Worm (Caenorhabditis elegans) whole organism, young adult: ENCODE results near the gene F56F11.4.

Experiments
- C17E4.6 ChIP-seq: fragments of 200-800 bp; sonication (Bioruptor generic); IDR thresholded peaks from 2 replicates; pipeline ENCODE4 v1.3.6; 2022; ENCODE audit warnings: missing genetic modification reagents, missing genetic modification characterization, missing compliant biosample characterization
- D2030.7 ChIP-seq: fragments of 200-800 bp; sonication (Bioruptor generic); IDR thresholded peaks from 2 replicates; pipeline ENCODE4 v1.3.6; 2022; ENCODE audit warnings: missing genetic modification reagents, missing genetic modification characterization, missing compliant biosample characterization
- F33H1.4 ChIP-seq: fragments of 200-800 bp; sonication (Bioruptor generic); IDR thresholded peaks from 2 replicates; pipeline ENCODE4 v1.3.6; 2022; ENCODE audit warnings: missing genetic modification reagents, missing genetic modification characterization, missing compliant biosample characterization
- F37B4.10 ChIP-seq: fragments of 200-800 bp; sonication (Bioruptor generic); IDR thresholded peaks from 2 replicates; pipeline ENCODE4 v1.3.6; 2022; ENCODE audit warnings: missing genetic modification characterization, missing compliant biosample characterization
- F49E8.2 ChIP-seq: sonication (generic microtip); optimal IDR thresholded peaks from 3 replicates; lab custom pipeline; 2017; ENCODE audit warnings: missing genetic modification characterization, mild to moderate bottlenecking, missing compliant biosample characterization, antibody characterized with exemption, moderate library complexity; ENCODE audit not compliant: insufficient read depth
- F52B5.7 ChIP-seq: sonication (generic microtip); optimal IDR thresholded peaks from 2 replicates; lab custom pipeline; 2016; ENCODE audit warnings: mild to moderate bottlenecking, missing genetic modification characterization, missing compliant biosample characterization
- F55B11.4 ChIP-seq: sonication (generic microtip); optimal IDR thresholded peaks from 2 replicates; lab custom pipeline; 2016; ENCODE audit warnings: missing compliant biosample characterization, missing genetic modification characterization, borderline replicate concordance; ENCODE audit not compliant: insufficient read depth
- F57A8.1 ChIP-seq: fragments of 200-800 bp; sonication (Bioruptor generic); optimal IDR thresholded peaks from 2 replicates; lab custom pipeline; 2018; ENCODE audit warnings: mild to moderate bottlenecking, missing genetic modification characterization, moderate library complexity, missing compliant biosample characterization
- K12H6.12 ChIP-seq: fragments of 200-800 bp; sonication (Bioruptor generic); optimal IDR thresholded peaks from 2 replicates; lab custom pipeline; 2018; ENCODE audit warnings: mild to moderate bottlenecking, missing genetic modification characterization, missing compliant biosample characterization
- T26A5.8 ChIP-seq: sonication (generic microtip); optimal IDR thresholded peaks from 2 replicates; lab custom pipeline; 2016; ENCODE audit warnings: missing genetic modification characterization, missing compliant biosample characterization
- atf-7 ChIP-seq: sonication (generic microtip); optimal IDR thresholded peaks from 2 replicates; lab custom pipeline; 2017; ENCODE audit warnings: mild to moderate bottlenecking, missing genetic modification characterization, missing compliant biosample characterization
- attf-6 ChIP-seq: fragments of 200-800 bp; sonication (Bioruptor generic); IDR thresholded peaks from 2 replicates; pipeline ENCODE4 v1.3.6; 2022; ENCODE audit warnings: missing genetic modification reagents, missing genetic modification characterization, missing compliant biosample characterization
- ceh-91 ChIP-seq: fragments of 200-800 bp; sonication (Bioruptor generic); IDR thresholded peaks from 2 replicates; pipeline ENCODE4 v1.3.6; 2022; ENCODE audit warnings: missing genetic modification reagents, missing genetic modification characterization, missing compliant biosample characterization
- chd-7 ChIP-seq: sonication (generic microtip); optimal IDR thresholded peaks from 2 replicates; lab custom pipeline; 2016; ENCODE audit warnings: mild to moderate bottlenecking, missing genetic modification characterization, moderate library complexity, missing compliant biosample characterization
- dox-1 ChIP-seq: fragments of 200-800 bp; sonication (Bioruptor generic); IDR thresholded peaks from 2 replicates; pipeline ENCODE4 v1.3.6; 2022; ENCODE audit warnings: missing genetic modification reagents, missing genetic modification characterization, missing compliant biosample characterization
- dpl-1 ChIP-seq: fragments of 150-350 bp; optimal IDR thresholded peaks from 2 replicates; lab custom pipeline; 2014; ENCODE audit warnings: missing biosample characterization, missing genetic modification reagents, missing genetic modification characterization
- egl-18 ChIP-seq: fragments of 200-800 bp; sonication (Bioruptor generic); IDR thresholded peaks from 2 replicates; pipeline ENCODE4 v1.3.6; 2022; ENCODE audit warnings: missing genetic modification reagents, missing genetic modification characterization, missing compliant biosample characterization
- egrh-3 ChIP-seq: fragments of 200-800 bp; sonication (Bioruptor generic); IDR thresholded peaks from 2 replicates; pipeline ENCODE4 v1.3.6; 2022; ENCODE audit warnings: missing genetic modification reagents, missing genetic modification characterization, missing compliant biosample characterization
- ekl-4 ChIP-seq: fragments of 200-800 bp; sonication (Bioruptor generic); IDR thresholded peaks from 2 replicates; pipeline ENCODE4 v1.3.6; 2022; ENCODE audit warnings: missing genetic modification reagents, missing genetic modification characterization, missing compliant biosample characterization
- hmg-1.2 ChIP-seq: fragments of 200-800 bp; sonication (Bioruptor generic); IDR thresholded peaks from 2 replicates; pipeline ENCODE4 v1.3.6; 2022; ENCODE audit warnings: missing genetic modification reagents, missing genetic modification characterization, missing compliant biosample characterization
- hsf-1 ChIP-seq: fragments of 200-800 bp; sonication (Bioruptor generic); IDR thresholded peaks from 2 replicates; pipeline ENCODE4 v1.3.6; 2022; ENCODE audit warnings: missing genetic modification reagents, missing genetic modification characterization, missing compliant biosample characterization
- lin-40 ChIP-seq: sonication (generic microtip); optimal IDR thresholded peaks from 2 replicates; lab custom pipeline; 2016; ENCODE audit warnings: missing genetic modification characterization, mild to moderate bottlenecking, missing compliant biosample characterization, missing genotype, missing genetic modification reagents
- lin-54 ChIP-seq: fragments of 200-800 bp; sonication (Bioruptor generic); optimal IDR thresholded peaks from 2 replicates; lab custom pipeline; 2018; ENCODE audit warnings: mild to moderate bottlenecking, missing genetic modification characterization, missing compliant biosample characterization
- lir-1 ChIP-seq: fragments of 200-800 bp; sonication (Bioruptor generic); conservative IDR thresholded peaks from 2 replicates; pipeline ENCODE4 v1.3.6; 2022; ENCODE audit warnings: missing genetic modification reagents, missing genetic modification characterization, missing compliant biosample characterization
- lsl-1 ChIP-seq: fragments of 200-800 bp; sonication (Bioruptor generic); optimal IDR thresholded peaks from 2 replicates; lab custom pipeline; 2018; ENCODE audit warnings: mild to moderate bottlenecking, missing genetic modification characterization, moderate library complexity, missing compliant biosample characterization
- mcd-1 ChIP-seq: fragments of 200-800 bp; sonication (Bioruptor generic); IDR thresholded peaks from 2 replicates; pipeline ENCODE4 v1.3.6; 2022; ENCODE audit warnings: missing genetic modification reagents, missing genetic modification characterization, missing compliant biosample characterization
- mel-28 ChIP-seq: sonication (generic microtip); optimal IDR thresholded peaks from 2 replicates; lab custom pipeline; 2016; ENCODE audit warnings: borderline replicate concordance, mild to moderate bottlenecking, missing genetic modification characterization, missing compliant biosample characterization
- nfya-2 ChIP-seq: fragments of 200-800 bp; sonication (Bioruptor generic); IDR thresholded peaks from 2 replicates; pipeline ENCODE4 v1.3.6; 2022; ENCODE audit warnings: missing genetic modification reagents, missing genetic modification characterization, missing compliant biosample characterization
- nhr-120 ChIP-seq: fragments of 200-800 bp; sonication (Bioruptor generic); IDR thresholded peaks from 2 replicates; pipeline ENCODE4 v1.3.6; 2022; ENCODE audit warnings: missing genetic modification characterization, missing compliant biosample characterization
- nhr-27 ChIP-seq: fragments of 200-800 bp; sonication (Bioruptor generic); optimal IDR thresholded peaks from 2 replicates; lab custom pipeline; 2018; ENCODE audit warnings: mild to moderate bottlenecking, missing genetic modification characterization, moderate library complexity, missing compliant biosample characterization
- pbrm-1 ChIP-seq: fragments of 200-800 bp; sonication (Bioruptor generic); IDR thresholded peaks from 2 replicates; pipeline ENCODE4 v1.3.6; 2022; ENCODE audit warnings: missing genetic modification reagents, missing genetic modification characterization, missing compliant biosample characterization
- rcor-1 ChIP-seq: fragments of 200-800 bp; sonication (Bioruptor generic); IDR thresholded peaks from 2 replicates; pipeline ENCODE4 v1.3.6; 2022; ENCODE audit warnings: missing genetic modification reagents, missing genetic modification characterization, missing compliant biosample characterization
- rec-8 ChIP-seq, 2 experiments: sonication (generic microtip); optimal IDR thresholded peaks; 2 replicates each; lab custom pipeline; 2016; ENCODE audit warnings: mild to moderate bottlenecking in 2 of 2, missing genetic modification characterization in 2 of 2, missing genetic modification reagents in 2 of 2, missing genotype in 2 of 2, missing biosample characterization in 1 of 2, missing compliant biosample characterization in 1 of 2, moderate library complexity in 1 of 2
- rpc-1 ChIP-seq, 2 experiments: fragments of 150-350 bp in 1 of 2; sonication (generic microtip) in 1 of 2; optimal IDR thresholded peaks; 2 replicates each; lab custom pipeline; 2014 to 2018; ENCODE audit warnings: missing biosample characterization in 1 of 2, missing genetic modification characterization in 1 of 2, missing genetic modification reagents in 1 of 2, missing genotype in 1 of 2
- sea-2 ChIP-seq: fragments of 200-800 bp; sonication (Bioruptor generic); IDR thresholded peaks from 2 replicates; pipeline ENCODE4 v1.3.6; 2022; ENCODE audit warnings: missing genetic modification characterization, missing compliant biosample characterization
- snpc-4 ChIP-seq, 5 experiments: fragments of 150-350 bp in 1 of 5; sonication (generic microtip) in 4 of 5; optimal IDR thresholded peaks; 2 replicates each; lab custom pipeline; 2014 to 2018; ENCODE audit warnings: missing genetic modification characterization in 5 of 5, missing biosample characterization in 3 of 5, antibody characterized with exemption in 2 of 5, mild to moderate bottlenecking in 2 of 5, missing compliant biosample characterization in 2 of 5, missing genotype in 2 of 5, moderate library complexity in 2 of 5, missing genetic modification reagents in 1 of 5
- sptf-2 ChIP-seq: fragments of 200-800 bp; sonication (Bioruptor generic); optimal IDR thresholded peaks from 2 replicates; lab custom pipeline; 2018; ENCODE audit warnings: mild to moderate bottlenecking, missing genetic modification characterization, missing compliant biosample characterization
- tbp1 ChIP-seq: fragments of 200-800 bp; sonication (Bioruptor generic); optimal IDR thresholded peaks from 2 replicates; lab custom pipeline; 2018; ENCODE audit warnings: mild to moderate bottlenecking, missing genetic modification characterization, missing compliant biosample characterization
- tlf-1 ChIP-seq: fragments of 200-800 bp; sonication (Bioruptor generic); optimal IDR thresholded peaks from 2 replicates; lab custom pipeline; 2018; ENCODE audit warnings: mild to moderate bottlenecking, missing genetic modification characterization, missing compliant biosample characterization
- zfh-2 ChIP-seq: fragments of 200-800 bp; sonication (Bioruptor generic); conservative IDR thresholded peaks from 2 replicates; pipeline ENCODE4 v1.3.6; 2022; ENCODE audit warnings: missing genetic modification reagents, missing genetic modification characterization, missing compliant biosample characterization
- ztf-18 ChIP-seq: sonication (generic microtip); optimal IDR thresholded peaks from 2 replicates; lab custom pipeline; 2016; ENCODE audit warnings: missing genotype, mild to moderate bottlenecking, missing genetic modification characterization, missing compliant biosample characterization
- ztf-6 ChIP-seq: fragments of 200-800 bp; sonication (Bioruptor generic); IDR thresholded peaks from 2 replicates; pipeline ENCODE4 v1.3.6; 2022; ENCODE audit warnings: missing genetic modification reagents, missing genetic modification characterization, missing compliant biosample characterization

F56F11.4 gene

ce11 chrIII:2875946-2876345 is 19.9 kb downstream of the F56F11.4 start (continued):
- TF ChIP-seq ztf-18 (tag; lab: Kevin White, UChicago) (no peak), lir-1 (GFP tag; lab: Robert Waterston, UW) (no peak), F57A8.1 (GFP tag; lab: Kevin White, UChicago) (no peak), nhr-120 (GFP tag; lab: Robert Waterston, UW) (no peak), C17E4.6 (GFP tag; lab: Robert Waterston, UW) (no peak), sptf-2 (GFP tag; lab: Kevin White, UChicago) (peak; percentile 54), egrh-3 (GFP tag; lab: Robert Waterston, UW) (no peak), nhr-27 (tag; lab: Kevin White, UChicago) (no peak), T26A5.8 (tag; lab: Kevin White, UChicago) (no peak), ztf-6 (no peak), zfh-2 (peak; percentile 37; the same call in 1 of the 2 replicates), nfya-2 (no peak), K12H6.12 (no peak), ekl-4 (no peak), dpl-1 (no peak), lin-54 (peak; percentile 11), pbrm-1 (GFP tag; lab: Robert Waterston, UW) (no peak), tlf-1 (GFP tag; lab: Kevin White, UChicago) (peak; percentile 17), hmg-1.2 (peak; percentile 35; the same call in 1 of the 2 replicates), attf-6 (GFP tag; lab: Robert Waterston, UW) (no peak), ceh-91 (no peak), snpc-4 (GFP tag; optimal IDR thresholded peaks at IDR 0.05; lab: Kevin White, UChicago) (no peak), snpc-4 (tag; optimal IDR thresholded peaks at IDR 0.05; lab: Kevin White, UChicago) (peak; percentile 45 to 74 (median 48)), chd-7 (peak; percentile 70), mel-28 (tag; lab: Kevin White, UChicago) (no peak), rpc-1 (optimal IDR thresholded peaks at IDR 0.05; lab: Kevin White, UChicago) (no peak), rpc-1 (tag; optimal IDR thresholded peaks at IDR 0.05; lab: Kevin White, UChicago) (no peak), atf-7 (tag; lab: Kevin White, UChicago) (peak; percentile 15)

ce11 chrIII:2879703-2880102 is 23.7 kb downstream of the F56F11.4 start:
- TF ChIP-seq F55B11.4 (no peak), hmg-1.2 (peak; percentile 19; the same call in 1 of the 2 replicates), mel-28 (tag; lab: Kevin White, UChicago) (no peak), F33H1.4 (peak; percentile 50), dox-1 (0 out of 2 replicates have a peak, but pooled peaks have one; percentile 30), C17E4.6 (GFP tag; lab: Robert Waterston, UW) (no peak), F52B5.7 (no peak), rcor-1 (GFP tag; lab: Robert Waterston, UW) (peak; percentile 8; the same call in 1 of the 2 replicates), lin-40 (tag; lab: Kevin White, UChicago) (no peak), pbrm-1 (GFP tag; lab: Robert Waterston, UW) (peak; percentile 40; the same call in 1 of the 2 replicates), hsf-1 (GFP tag; lab: Robert Waterston, UW) (no peak), D2030.7 (GFP tag; lab: Robert Waterston, UW) (peak; percentile 33; the same call in 1 of the 2 replicates), zfh-2 (peak; percentile 54; the same call in 1 of the 2 replicates), rec-8 (tag; optimal IDR thresholded peaks at IDR 0.05; lab: Kevin White, UChicago) (no peak), mcd-1 (GFP tag; lab: Robert Waterston, UW) (peak; percentile 43), egl-18 (GFP tag; lab: Robert Waterston, UW) (no peak), lsl-1 (GFP tag; lab: Kevin White, UChicago) (peak; percentile 19), F49E8.2 (no peak), sea-2 (GFP tag; lab: Robert Waterston, UW) (no peak), F37B4.10 (GFP tag; lab: Robert Waterston, UW) (no peak), tbp1 (peak; percentile 47)
